Worm (Caenorhabditis elegans) whole organism, L2 larva: ENCODE results near the gene trcs-2.

ENCODE experiments used
- C34F6.9 ChIP-seq: fragments of 150-350 bp; optimal IDR thresholded peaks from 2 replicates; lab custom pipeline; 2014; ENCODE audit warnings: missing biosample characterization, missing genetic modification characterization
- F13H6.1 ChIP-seq: sonication (generic microtip); optimal IDR thresholded peaks from 2 replicates; lab custom pipeline; 2016; ENCODE audit warnings: missing genetic modification characterization, missing compliant biosample characterization
- R02D3.7 ChIP-seq: fragments of 150-350 bp; optimal IDR thresholded peaks from 2 replicates; lab custom pipeline; 2014; ENCODE audit warnings: missing biosample characterization, missing genetic modification characterization
- Y55F3AM.14 ChIP-seq: fragments of 200-800 bp; sonication (Bioruptor generic); optimal IDR thresholded peaks from 2 replicates; lab custom pipeline; 2018; ENCODE audit warnings: mild to moderate bottlenecking, missing genetic modification characterization, missing compliant biosample characterization
- ZK546.5 ChIP-seq: sonication (generic microtip); optimal IDR thresholded peaks from 2 replicates; lab custom pipeline; 2017; ENCODE audit warnings: missing biosample characterization, missing genetic modification characterization
- alr-1 ChIP-seq: fragments of 150-350 bp; optimal IDR thresholded peaks from 2 replicates; lab custom pipeline; 2014; ENCODE audit warnings: missing biosample characterization, missing genetic modification characterization
- aly-2 ChIP-seq: fragments of 150-350 bp; optimal IDR thresholded peaks from 2 replicates; lab custom pipeline; 2014; ENCODE audit warnings: missing biosample characterization, missing genetic modification characterization
- ama-1 ChIP-seq: fragments of 150-350 bp; optimal IDR thresholded peaks from 2 replicates; lab custom pipeline; 2018; ENCODE audit warnings: inconsistent platforms
- blmp-1 ChIP-seq: sonication (generic microtip); optimal IDR thresholded peaks from 2 replicates; lab custom pipeline; 2017; ENCODE audit warnings: missing genetic modification characterization, mild to moderate bottlenecking, missing compliant biosample characterization, antibody characterized with exemption, moderate library complexity; ENCODE audit not compliant: insufficient read depth
- ceh-16 ChIP-seq: fragments of 150-350 bp; optimal IDR thresholded peaks from 2 replicates; lab custom pipeline; 2014; ENCODE audit warnings: missing biosample characterization, missing genetic modification characterization
- ceh-82 ChIP-seq: fragments of 150-350 bp; optimal IDR thresholded peaks from 2 replicates; lab custom pipeline; 2014; ENCODE audit warnings: missing biosample characterization, missing genetic modification characterization
- crh-2 ChIP-seq: sonication (generic microtip); optimal IDR thresholded peaks from 2 replicates; lab custom pipeline; 2017; ENCODE audit warnings: missing biosample characterization, missing genetic modification characterization
- dmd-4 ChIP-seq: sonication (generic microtip); optimal IDR thresholded peaks from 2 replicates; lab custom pipeline; 2017; ENCODE audit warnings: missing biosample characterization, missing genetic modification characterization
- egl-27 ChIP-seq: sonication (generic microtip); optimal IDR thresholded peaks from 3 replicates; lab custom pipeline; 2017; ENCODE audit warnings: missing biosample characterization, missing genetic modification reagents, missing genetic modification characterization
- elt-1 ChIP-seq: fragments of 150-350 bp; optimal IDR thresholded peaks from 2 replicates; lab custom pipeline; 2014; ENCODE audit warnings: missing biosample characterization, missing genetic modification characterization
- elt-3 ChIP-seq: sonication (generic microtip); optimal IDR thresholded peaks from 2 replicates; lab custom pipeline; 2017; ENCODE audit warnings: missing biosample characterization, missing genetic modification characterization
- fos-1 ChIP-seq: fragments of 150-350 bp; optimal IDR thresholded peaks from 2 replicates; lab custom pipeline; 2014; ENCODE audit warnings: missing biosample characterization, missing genetic modification characterization
- gmeb-1 ChIP-seq: fragments of 150-350 bp; optimal IDR thresholded peaks from 2 replicates; lab custom pipeline; 2014; ENCODE audit warnings: missing biosample characterization, missing genetic modification characterization
- lin-11 ChIP-seq: fragments of 150-350 bp; sonication (generic microtip); optimal IDR thresholded peaks from 2 replicates; lab custom pipeline; 2014; ENCODE audit warnings: missing biosample characterization, missing genetic modification characterization, inconsistent platforms, mixed read lengths
- lin-13 ChIP-seq: fragments of 150-350 bp; optimal IDR thresholded peaks from 2 replicates; lab custom pipeline; 2014; ENCODE audit warnings: missing biosample characterization, missing genetic modification reagents, missing genetic modification characterization
- lin-39 ChIP-seq: fragments of 150-350 bp; optimal IDR thresholded peaks from 2 replicates; lab custom pipeline; 2014; ENCODE audit warnings: missing biosample characterization, missing genetic modification reagents, missing genetic modification characterization
- lsy-2 ChIP-seq, 2 experiments: fragments of 150-350 bp in 1 of 2; sonication (generic microtip) in 1 of 2; optimal IDR thresholded peaks; 2 replicates each; lab custom pipeline; 2014 to 2017; ENCODE audit warnings: missing biosample characterization in 2 of 2, missing genetic modification characterization in 2 of 2
- mab-5 ChIP-seq: fragments of 150-350 bp; optimal IDR thresholded peaks from 2 replicates; lab custom pipeline; 2014; ENCODE audit warnings: missing biosample characterization, missing genetic modification characterization
- mbf-1 ChIP-seq: sonication (generic microtip); optimal IDR thresholded peaks from 2 replicates; lab custom pipeline; 2017; ENCODE audit warnings: missing biosample characterization, missing genetic modification characterization
- mdl-1 ChIP-seq, 2 experiments: fragments of 150-350 bp in 1 of 2; sonication (generic microtip) in 1 of 2; optimal IDR thresholded peaks; 2 replicates each; lab custom pipeline; 2017; ENCODE audit warnings: missing biosample characterization in 2 of 2, missing genetic modification characterization in 2 of 2
- nhr-10 ChIP-seq: sonication (generic microtip); optimal IDR thresholded peaks from 2 replicates; lab custom pipeline; 2017; ENCODE audit warnings: missing biosample characterization, missing genetic modification characterization
- nhr-11 ChIP-seq: fragments of 150-350 bp; optimal IDR thresholded peaks from 2 replicates; lab custom pipeline; 2014; ENCODE audit warnings: missing biosample characterization, missing genetic modification characterization
- nhr-12 ChIP-seq: fragments of 150-350 bp; optimal IDR thresholded peaks from 2 replicates; lab custom pipeline; 2014; ENCODE audit warnings: missing biosample characterization, missing genetic modification characterization
- nhr-129 ChIP-seq: fragments of 150-350 bp; optimal IDR thresholded peaks from 2 replicates; lab custom pipeline; 2014; ENCODE audit warnings: missing biosample characterization, missing genetic modification characterization
- nhr-21 ChIP-seq: fragments of 150-350 bp; optimal IDR thresholded peaks from 2 replicates; lab custom pipeline; 2014; ENCODE audit warnings: missing biosample characterization, missing genetic modification characterization
- nhr-23 ChIP-seq: fragments of 150-350 bp; optimal IDR thresholded peaks from 2 replicates; lab custom pipeline; 2014; ENCODE audit warnings: missing biosample characterization, missing genetic modification reagents, missing genetic modification characterization
- nhr-237 ChIP-seq: fragments of 150-350 bp; optimal IDR thresholded peaks from 2 replicates; lab custom pipeline; 2014; ENCODE audit warnings: missing biosample characterization, missing genetic modification characterization
- nhr-25 ChIP-seq: fragments of 150-350 bp; sonication (generic microtip); optimal IDR thresholded peaks from 3 replicates; lab custom pipeline; 2014; ENCODE audit warnings: missing biosample characterization, missing genetic modification characterization
- nhr-6 ChIP-seq: fragments of 150-350 bp; optimal IDR thresholded peaks from 2 replicates; lab custom pipeline; 2014; ENCODE audit warnings: missing biosample characterization, missing genetic modification characterization
- nhr-77 ChIP-seq: fragments of 150-350 bp; optimal IDR thresholded peaks from 2 replicates; lab custom pipeline; 2014; ENCODE audit warnings: missing biosample characterization, missing genetic modification characterization
- peb-1 ChIP-seq: fragments of 150-350 bp; optimal IDR thresholded peaks from 2 replicates; lab custom pipeline; 2014; ENCODE audit warnings: missing biosample characterization, missing genetic modification characterization
- sem-4 ChIP-seq: fragments of 150-350 bp; optimal IDR thresholded peaks from 2 replicates; lab custom pipeline; 2014; ENCODE audit warnings: missing biosample characterization, missing genetic modification reagents, missing genetic modification characterization
- skn-1 ChIP-seq: sonication (generic microtip); optimal IDR thresholded peaks from 2 replicates; lab custom pipeline; 2017; ENCODE audit warnings: missing biosample characterization, missing genetic modification characterization
- sma-3 ChIP-seq: sonication (generic microtip); optimal IDR thresholded peaks from 2 replicates; lab custom pipeline; 2016; ENCODE audit warnings: missing genetic modification reagents, missing genetic modification characterization, missing compliant biosample characterization
- sma-9 ChIP-seq, 2 experiments: fragments of 150-350 bp in 1 of 2; sonication (generic microtip) in 1 of 2; optimal IDR thresholded peaks; 2 replicates each; lab custom pipeline; 2014 to 2016; ENCODE audit warnings: missing genetic modification characterization in 2 of 2, mild to moderate bottlenecking in 1 of 2, missing biosample characterization in 1 of 2, missing compliant biosample characterization in 1 of 2, missing genetic modification reagents in 1 of 2, moderate library complexity in 1 of 2
- snpc-4 ChIP-seq: fragments of 150-350 bp; optimal IDR thresholded peaks from 2 replicates; lab custom pipeline; 2014; ENCODE audit warnings: missing biosample characterization, missing genetic modification characterization
- unc-39 ChIP-seq: fragments of 150-350 bp; optimal IDR thresholded peaks from 2 replicates; lab custom pipeline; 2014; ENCODE audit warnings: missing biosample characterization, missing genetic modification characterization
- unc-55 ChIP-seq: fragments of 150-350 bp; sonication (generic microtip); optimal IDR thresholded peaks from 3 replicates; lab custom pipeline; 2014; ENCODE audit warnings: missing biosample characterization, missing genetic modification reagents, missing genetic modification characterization
- unc-62 ChIP-seq: fragments of 150-350 bp; optimal IDR thresholded peaks from 2 replicates; lab custom pipeline; 2014; ENCODE audit warnings: missing biosample characterization, missing genetic modification reagents, missing genetic modification characterization
- zag-1 ChIP-seq: fragments of 150-350 bp; optimal IDR thresholded peaks from 2 replicates; lab custom pipeline; 2014; ENCODE audit warnings: missing biosample characterization, missing genetic modification characterization
- ztf-1 ChIP-seq: fragments of 200-800 bp; sonication (Bioruptor generic); conservative IDR thresholded peaks from 2 replicates; pipeline ENCODE4 v1.3.6; 2022; ENCODE audit warnings: missing genetic modification characterization, missing compliant biosample characterization
- ztf-11 ChIP-seq: sonication (generic microtip); optimal IDR thresholded peaks from 2 replicates; lab custom pipeline; 2017; ENCODE audit warnings: missing biosample characterization, missing genetic modification characterization
- ztf-4 ChIP-seq: fragments of 150-350 bp; optimal IDR thresholded peaks from 2 replicates; lab custom pipeline; 2014; ENCODE audit warnings: missing biosample characterization, missing genetic modification characterization

Gene trcs-2

ce11 chrII:8703729-8704128, 18.5 kb upstream of the trcs-2 start, which contains the start of gene ceh-7:
Gene ceh-7, minus strand, starts transcription at chrII:8703829.
- no peak for TF ChIP-seq nhr-77 (tag; lab: Kevin White, UChicago)
- TF ChIP-seq unc-55 (GFP tag; lab: Kevin White, UChicago): no peak
- TF ChIP-seq nhr-11 (tag; lab: Kevin White, UChicago): no peak
- TF ChIP-seq R02D3.7: no peak
- no peak for TF ChIP-seq nhr-25 (tag; lab: Kevin White, UChicago)
- no peak for TF ChIP-seq dmd-4 (tag; lab: Kevin White, UChicago)

DNA sequence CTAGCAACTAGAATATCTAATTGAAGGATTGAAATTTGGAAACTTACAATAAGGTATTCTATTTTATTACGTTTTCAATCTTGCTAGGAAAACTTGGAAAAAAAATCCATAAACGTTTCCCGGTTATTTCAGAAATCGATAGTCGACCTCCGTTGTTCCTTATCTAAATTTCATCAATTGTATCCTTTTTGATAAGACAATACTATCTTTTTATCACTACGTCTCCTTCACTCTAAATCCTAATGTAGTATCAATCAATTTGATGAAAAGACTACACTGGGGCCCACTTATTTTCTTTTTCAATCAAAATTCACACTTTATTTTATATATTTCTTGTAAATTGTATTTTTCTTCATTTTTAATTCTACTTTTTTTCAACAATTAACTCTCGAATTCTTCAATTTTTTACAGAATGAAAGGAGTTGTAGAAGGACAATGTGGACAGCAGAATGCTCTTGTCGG, 17.8 kb upstream of the trcs-2 start, which contains the start of gene prx-5:
Gene prx-5, plus strand, starts transcription at position 412 of the 462 bp plus-strand sequence.
- TF ChIP-seq fos-1 (tag; lab: Kevin White, UChicago): peak; percentile 51
- no peak for TF ChIP-seq nhr-237 (tag; lab: Kevin White, UChicago)

DNA sequence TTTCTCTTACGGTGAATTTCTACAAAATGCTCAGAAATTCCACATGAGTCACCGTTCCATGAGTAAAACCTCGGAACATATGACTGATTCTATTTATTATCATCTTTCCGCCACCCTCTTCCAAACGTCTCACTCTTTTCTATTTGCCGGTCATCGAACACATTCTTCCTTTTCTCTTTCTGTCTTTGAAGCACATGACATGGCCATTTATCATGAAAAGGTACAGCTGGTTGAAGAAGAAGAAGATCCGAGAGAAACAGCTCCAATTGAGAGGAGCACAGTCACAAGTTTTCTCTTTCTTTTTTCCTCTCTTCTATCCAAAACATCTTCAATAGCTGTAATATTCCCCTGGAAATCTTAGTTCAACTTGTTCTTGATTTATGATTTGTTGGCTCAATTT, 15.2 kb upstream of the trcs-2 start, which contains the start of gene cup-16:
Gene cup-16, plus strand, starts transcription at position 132 of the 400 bp plus-strand sequence.
- no peak for TF ChIP-seq nhr-77 (tag; lab: Kevin White, UChicago)
- no peak for TF ChIP-seq nhr-11 (tag; lab: Kevin White, UChicago)
- no peak for TF ChIP-seq lin-39
- no peak for TF ChIP-seq snpc-4 (tag; lab: Kevin White, UChicago)
- no peak for TF ChIP-seq mdl-1 (tag; optimal IDR thresholded peaks at IDR 0.05; lab: Kevin White, UChicago)
- no peak for TF ChIP-seq peb-1 (tag; lab: Kevin White, UChicago)
- peak; percentile 13 for TF ChIP-seq unc-62 (GFP tag; lab: Kevin White, UChicago)
- TF ChIP-seq Y55F3AM.14 (GFP tag; lab: Kevin White, UChicago): no peak
- no peak for TF ChIP-seq unc-55 (GFP tag; lab: Kevin White, UChicago)
- TF ChIP-seq zag-1 (tag; lab: Kevin White, UChicago): no peak
- no peak for TF ChIP-seq sma-3
- peak; percentile 64 for TF ChIP-seq sma-9 (GFP tag; optimal IDR thresholded peaks at IDR 0.05; lab: Kevin White, UChicago)
- TF ChIP-seq sma-9 (tag; optimal IDR thresholded peaks at IDR 0.05; lab: Kevin White, UChicago): no peak
- no peak for TF ChIP-seq ceh-82 (tag; lab: Kevin White, UChicago)
- no peak for TF ChIP-seq nhr-23
- TF ChIP-seq mbf-1 (tag; lab: Kevin White, UChicago): no peak
- TF ChIP-seq lin-11: no peak
- no peak for TF ChIP-seq gmeb-1
- TF ChIP-seq skn-1: no peak
- TF ChIP-seq sem-4 (tag; lab: Kevin White, UChicago): peak; percentile 6
- TF ChIP-seq ZK546.5 (tag; lab: Kevin White, UChicago): no peak
- no peak for TF ChIP-seq alr-1 (tag; lab: Kevin White, UChicago)
- TF ChIP-seq F13H6.1 (tag; lab: Kevin White, UChicago): peak; percentile 55
- TF ChIP-seq unc-39: no peak
- TF ChIP-seq nhr-237 (tag; lab: Kevin White, UChicago): no peak
- TF ChIP-seq nhr-129 (tag; lab: Kevin White, UChicago): peak; percentile 38
- TF ChIP-seq aly-2 (tag; lab: Kevin White, UChicago): no peak
- no peak for TF ChIP-seq elt-3 (tag; lab: Kevin White, UChicago)
- TF ChIP-seq crh-2: no peak
- TF ChIP-seq nhr-6 (tag; lab: Kevin White, UChicago): no peak
- no peak for TF ChIP-seq nhr-21 (tag; lab: Kevin White, UChicago)
- TF ChIP-seq ztf-1 (GFP tag; lab: Robert Waterston, UW): no peak
- no peak for TF ChIP-seq ztf-11 (tag; lab: Kevin White, UChicago)
- no peak for TF ChIP-seq blmp-1 (tag; lab: Kevin White, UChicago)
- no peak for TF ChIP-seq ama-1
- TF ChIP-seq egl-27 (tag; lab: Kevin White, UChicago): no peak
- no peak for TF ChIP-seq elt-1 (tag; lab: Kevin White, UChicago)
- TF ChIP-seq lsy-2 (tag; optimal IDR thresholded peaks at IDR 0.05; lab: Kevin White, UChicago): peak in 1 of 2 experiments; percentile 63
- peak; percentile 20 for TF ChIP-seq mab-5 (tag; lab: Kevin White, UChicago)
- TF ChIP-seq dmd-4 (tag; lab: Kevin White, UChicago): no peak
- TF ChIP-seq ceh-16 (tag; lab: Kevin White, UChicago): no peak
- no peak for TF ChIP-seq nhr-25 (tag; lab: Kevin White, UChicago)
- no peak for TF ChIP-seq nhr-10 (tag; lab: Kevin White, UChicago)
- TF ChIP-seq lin-13 (GFP tag; lab: Kevin White, UChicago): no peak
- peak; percentile 19 for TF ChIP-seq C34F6.9 (tag; lab: Kevin White, UChicago)
- no peak for TF ChIP-seq ztf-4 (tag; lab: Kevin White, UChicago)
- TF ChIP-seq fos-1 (tag; lab: Kevin White, UChicago): no peak
- TF ChIP-seq nhr-12: no peak
- no peak for TF ChIP-seq R02D3.7
